Worm (Caenorhabditis elegans): ENCODE measurements around the gene C17B7.4.

- TF ChIP-seq R02D3.7 (tag; optimal IDR thresholded peaks at IDR 0.05) (no peak), ama-1 (optimal IDR thresholded peaks at IDR 0.05) (no peak), unc-39 (tag; optimal IDR thresholded peaks at IDR 0.05) (no peak), ztf-4 (tag; optimal IDR thresholded peaks at IDR 0.05) (no peak), peb-1 (tag; optimal IDR thresholded peaks at IDR 0.05) (no peak), egl-27 (tag; optimal IDR thresholded peaks at IDR 0.05) (no peak), elt-3 (tag; optimal IDR thresholded peaks at IDR 0.05) (no peak), lin-13 (GFP tag; optimal IDR thresholded peaks at IDR 0.05) (no peak), lin-11 (tag; optimal IDR thresholded peaks at IDR 0.05) (no peak), aly-2 (tag; optimal IDR thresholded peaks at IDR 0.05) (no peak)
Observed at ce11 chrV:3295368-3295767, 43.7 kb upstream of the C17B7.4 start.

All from whole organism, L2 larva.